Worm (Caenorhabditis elegans): ENCODE measurements around the gene F40G12.9.

The F40G12.9 gene

DNA sequence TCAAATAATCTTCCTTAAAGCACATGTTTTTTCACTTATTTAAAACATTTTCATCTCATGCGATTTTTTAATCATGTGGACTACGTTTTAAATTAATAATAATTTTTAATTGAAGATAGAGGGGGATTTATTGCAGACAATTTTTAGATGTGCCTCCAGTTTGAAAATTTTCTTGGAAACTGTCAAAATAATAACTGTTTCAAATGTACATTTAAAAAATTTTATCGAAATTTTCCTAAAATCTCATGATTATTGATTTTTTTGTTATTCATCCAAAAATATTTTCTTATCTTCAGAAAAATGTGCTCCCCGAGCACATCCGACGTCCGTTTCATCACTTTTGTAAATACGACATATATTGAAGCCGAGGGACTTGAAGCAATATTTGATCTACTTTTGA lies 25.6 kb upstream of the F40G12.9 start, which contains the start of gene sre-8:
Gene sre-8, plus strand, starts transcription at position 301 of the 400 bp plus-strand sequence.
- TF ChIP-seq fkh-4 (tag; optimal IDR thresholded peaks at IDR 0.05; ENCODE audit: borderline replicate concordance) (no peak), dpl-1 (GFP tag; optimal IDR thresholded peaks at IDR 0.05) (no peak), aha-1 (tag; optimal IDR thresholded peaks at IDR 0.05) (no peak), nhr-77 (tag; optimal IDR thresholded peaks at IDR 0.05) (no peak), unc-30 (tag; optimal IDR thresholded peaks at IDR 0.05) (no peak), nhr-28 (tag; optimal IDR thresholded peaks at IDR 0.05) (no peak), snu-23 (GFP tag; optimal IDR thresholded peaks at IDR 0.05) (no peak), hpl-2 (GFP tag; optimal IDR thresholded peaks at IDR 0.05) (no peak), efl-1 (optimal IDR thresholded peaks at IDR 0.05) (no peak), efl-1 (GFP tag; optimal IDR thresholded peaks at IDR 0.05 in 1 of 2) (no peak), fkh-10 (GFP tag; optimal IDR thresholded peaks at IDR 0.05) (no peak), nhr-76 (tag; optimal IDR thresholded peaks at IDR 0.05) (no peak), ceh-90 (tag; optimal IDR thresholded peaks at IDR 0.05) (no peak), Y116A8C.19 (tag; optimal IDR thresholded peaks at IDR 0.05; ENCODE audit: borderline replicate concordance) (no peak), mef-2 (tag; optimal IDR thresholded peaks at IDR 0.05) (no peak), ceh-8 (GFP tag; optimal IDR thresholded peaks at IDR 0.05) (no peak), aly-2 (tag; optimal IDR thresholded peaks at IDR 0.05) (no peak)

DNA sequence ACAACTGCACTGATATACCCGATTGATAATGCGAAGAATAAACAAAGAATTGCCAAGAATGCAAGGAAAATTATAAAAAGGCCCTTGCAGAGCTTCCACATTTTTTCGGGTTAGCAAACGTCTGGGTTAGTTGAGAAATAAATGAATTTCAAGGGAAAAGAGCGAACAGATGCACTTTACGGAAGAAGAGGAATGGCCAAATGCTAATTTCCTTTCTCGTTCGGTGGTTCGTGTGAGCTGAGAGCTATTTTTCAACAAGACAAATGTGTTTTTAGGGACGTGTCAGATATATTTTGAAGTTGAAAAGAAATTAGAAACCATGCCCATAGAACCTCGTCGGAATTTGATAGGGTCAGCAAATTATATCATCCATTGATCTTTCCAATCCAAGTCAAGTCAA lies 21.6 kb upstream of the F40G12.9 start, which contains the start of gene F40G12.2:
Gene F40G12.2, minus strand, starts transcription at position 101 of the 400 bp plus-strand sequence.
- no peak for TF ChIP-seq nhr-11 (tag; optimal IDR thresholded peaks at IDR 0.05)
- no peak for TF ChIP-seq mdl-1 (tag; optimal IDR thresholded peaks at IDR 0.05)
- TF ChIP-seq mef-2 (tag; optimal IDR thresholded peaks at IDR 0.05) = no peak
- no peak for TF ChIP-seq elt-3 (tag; optimal IDR thresholded peaks at IDR 0.05)

DNA sequence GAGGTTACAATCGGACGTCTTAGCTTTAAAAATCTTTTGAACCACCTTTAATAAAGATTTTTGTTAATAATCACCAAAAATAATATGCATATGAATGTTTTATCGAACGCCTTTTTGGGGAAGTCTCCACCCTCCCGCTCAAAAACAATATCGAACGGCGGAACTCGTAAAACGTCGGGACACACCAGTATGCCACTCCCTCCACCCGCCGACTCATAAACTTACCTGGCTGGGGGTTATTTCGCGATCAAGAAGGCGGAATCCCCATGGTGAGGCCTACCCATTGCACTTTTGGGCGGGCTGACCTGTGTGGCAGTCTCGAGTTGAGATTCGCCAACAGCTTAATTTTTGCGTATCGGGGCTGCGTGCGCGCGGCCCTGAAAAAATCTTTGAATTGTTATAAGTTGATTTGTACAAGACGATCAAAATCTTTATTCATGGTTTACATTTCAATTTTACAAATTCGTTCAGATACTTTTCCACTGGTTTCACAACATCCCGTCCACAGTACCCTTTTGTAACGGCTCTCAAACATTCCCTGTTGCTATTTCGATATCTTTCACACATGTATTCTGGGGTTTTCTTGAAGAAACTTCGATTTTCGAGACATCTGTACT lies 15.0 kb upstream of the F40G12.9 start:
- TF ChIP-seq lin-14 (GFP tag; optimal IDR thresholded peaks at IDR 0.05) (no peak), irx-1 (tag; optimal IDR thresholded peaks at IDR 0.05) (no peak), grh-1 (GFP tag; IDR thresholded peaks at IDR 0.05) (no peak), fkh-8 (tag; optimal IDR thresholded peaks at IDR 0.05) (no peak), efl-1 (optimal IDR thresholded peaks at IDR 0.05) (no peak), efl-1 (GFP tag; optimal IDR thresholded peaks at IDR 0.05 in 1 of 2) (no peak), isw-1 (GFP tag; IDR thresholded peaks at IDR 0.05) (no peak), pax-3 (tag; optimal IDR thresholded peaks at IDR 0.05) (no peak)

DNA sequence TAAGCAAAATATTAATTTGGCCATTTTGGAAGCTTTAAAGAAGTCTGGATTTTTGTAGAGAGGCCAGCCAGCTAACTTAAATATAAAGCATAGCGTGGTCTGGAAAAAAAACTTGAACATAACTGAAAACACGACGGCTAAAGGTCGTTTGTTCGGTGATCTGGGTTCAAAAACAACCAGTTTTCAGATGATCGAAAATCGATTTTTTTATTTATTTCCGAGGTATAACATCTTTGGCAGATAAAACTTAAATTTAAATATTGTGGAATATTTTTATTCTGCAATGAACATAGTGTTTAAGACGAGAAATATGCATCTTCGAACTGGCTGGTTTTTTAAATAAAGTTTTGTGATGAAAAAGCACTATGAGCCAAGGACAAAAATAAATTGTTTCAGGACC lies 13.8 kb upstream of the F40G12.9 start, which contains the start of gene F40G12.4:
Gene F40G12.4, minus strand, starts transcription at position 101 of the 400 bp plus-strand sequence.
- no peak for TF ChIP-seq dpl-1 (GFP tag; optimal IDR thresholded peaks at IDR 0.05)
- no peak for TF ChIP-seq unc-62 (GFP tag; optimal IDR thresholded peaks at IDR 0.05)
- no peak for TF ChIP-seq irx-1 (tag; optimal IDR thresholded peaks at IDR 0.05)
- TF ChIP-seq unc-86 (tag; optimal IDR thresholded peaks at IDR 0.05) = no peak
- no peak for TF ChIP-seq mep-1 (tag; optimal IDR thresholded peaks at IDR 0.05)
- no peak for TF ChIP-seq nhr-11 (tag; optimal IDR thresholded peaks at IDR 0.05)
- no peak for TF ChIP-seq nhr-12 (tag; optimal IDR thresholded peaks at IDR 0.05)
- no peak for TF ChIP-seq nhr-90 (tag; optimal IDR thresholded peaks at IDR 0.05; ENCODE audit: poor library complexity)
- no peak for TF ChIP-seq nhr-76 (tag; optimal IDR thresholded peaks at IDR 0.05)
- no peak for TF ChIP-seq ama-1 (optimal IDR thresholded peaks at IDR 0.05)
- TF ChIP-seq lin-35 (GFP tag; optimal IDR thresholded peaks at IDR 0.05) = no peak
- TF ChIP-seq sup-37 (GFP tag; optimal IDR thresholded peaks at IDR 0.05) = no peak
- TF ChIP-seq ceh-88 (GFP tag; IDR thresholded peaks at IDR 0.05) = no peak
- TF ChIP-seq elt-3 (tag; optimal IDR thresholded peaks at IDR 0.05) = no peak
- TF ChIP-seq ztf-4 (tag; optimal IDR thresholded peaks at IDR 0.05) = no peak
- no peak for TF ChIP-seq pax-3 (tag; optimal IDR thresholded peaks at IDR 0.05)
- no peak for TF ChIP-seq ceh-8 (GFP tag; optimal IDR thresholded peaks at IDR 0.05)
- TF ChIP-seq C16A3.4 (tag; optimal IDR thresholded peaks at IDR 0.05) = no peak
- TF ChIP-seq mab-9 (GFP tag; IDR thresholded peaks at IDR 0.05) = no peak

All from whole organism, L1 larva.